In genomic region chr3R:16944267-16944666, dm6 we compare ENCODE assay signal across 3 fruit fly cellular contexts.
TF ChIP-seq lines count a peak whose summit lies in the region.

No protein-coding gene starts in this region.

- no peak for TF ChIP-seq CTCF in whole organism, embryonic (GFP tag; optimal IDR thresholded peaks at IDR 0.05; lab: Kevin White, UChicago)

TF ChIP-seq in whole organism, embryonic, 481 proteins besides CTCF, POLR2A, EP300 and RAD21 (continues in another document):
- no peak for TF ChIP-seq CkIIα-i1 (GFP tag; IDR thresholded peaks at IDR 0.05; lab: Robert Waterston, UW)
- TF ChIP-seq CG9932 (GFP tag; IDR thresholded peaks at IDR 0.05; lab: Robert Waterston, UW) = no peak
- TF ChIP-seq otp (GFP tag; IDR thresholded peaks at IDR 0.05; lab: Robert Waterston, UW) = 0 out of 3 replicates have a peak, but pooled peaks have one; percentile 18
- no peak for TF ChIP-seq CG11085 (GFP tag; IDR thresholded peaks at IDR 0.05; lab: Robert Waterston, UW)
- peak; percentile 75 for TF ChIP-seq CG32772 (GFP tag; IDR thresholded peaks at IDR 0.05; lab: Robert Waterston, UW)
- no peak for TF ChIP-seq CG12769 (tag; optimal IDR thresholded peaks at IDR 0.05; lab: Kevin White, UChicago)
- no peak for TF ChIP-seq CG2678 (tag; optimal IDR thresholded peaks at IDR 0.05; lab: Kevin White, UChicago)
- no peak for TF ChIP-seq bcd (GFP tag; optimal IDR thresholded peaks at IDR 0.05; lab: Kevin White, UChicago)
- no peak for TF ChIP-seq CG1529 (GFP tag; optimal IDR thresholded peaks at IDR 0.05; lab: Kevin White, UChicago)
- no peak for TF ChIP-seq Hr3 (GFP tag; optimal IDR thresholded peaks at IDR 0.05; lab: Kevin White, UChicago)
- no peak for TF ChIP-seq gcm (GFP tag; optimal IDR thresholded peaks at IDR 0.05; lab: Kevin White, UChicago)
- TF ChIP-seq CG7271 (tag; optimal IDR thresholded peaks at IDR 0.05; lab: Kevin White, UChicago) = no peak
- TF ChIP-seq CG11723 (GFP tag; optimal IDR thresholded peaks at IDR 0.05; lab: Kevin White, UChicago) = no peak
- TF ChIP-seq CrebB (tag; optimal IDR thresholded peaks at IDR 0.05; lab: Kevin White, UChicago) = no peak
- TF ChIP-seq CG3163 (GFP tag; optimal IDR thresholded peaks at IDR 0.05; lab: Kevin White, UChicago) = no peak
- TF ChIP-seq Stat92E (GFP tag; optimal IDR thresholded peaks at IDR 0.05; lab: Kevin White, UChicago) = no peak
- TF ChIP-seq Deaf1 (tag; optimal IDR thresholded peaks at IDR 0.05; lab: Kevin White, UChicago) = peak; percentile 88
- TF ChIP-seq gt (GFP tag; IDR thresholded peaks at IDR 0.05; lab: Robert Waterston, UW) = no peak
- TF ChIP-seq CG12299 (tag; optimal IDR thresholded peaks at IDR 0.05; lab: Kevin White, UChicago) = no peak
- no peak for TF ChIP-seq tin (GFP tag; optimal IDR thresholded peaks at IDR 0.05; lab: Kevin White, UChicago)
- TF ChIP-seq sim (GFP tag; IDR thresholded peaks at IDR 0.05; lab: Robert Waterston, UW) = no peak
- TF ChIP-seq CG7372 (GFP tag; IDR thresholded peaks at IDR 0.05; lab: Robert Waterston, UW) = no peak
- no peak for TF ChIP-seq CG9876 (GFP tag; optimal IDR thresholded peaks at IDR 0.05; lab: Kevin White, UChicago)
- no peak for TF ChIP-seq CG2199 (GFP tag; IDR thresholded peaks at IDR 0.05; lab: Robert Waterston, UW)
- TF ChIP-seq Abd-B (GFP tag; optimal IDR thresholded peaks at IDR 0.05; lab: Kevin White, UChicago) = peak; percentile 85
- TF ChIP-seq CG5953 (GFP tag; IDR thresholded peaks at IDR 0.05; lab: Robert Waterston, UW) = no peak
- TF ChIP-seq CG12219 (GFP tag; optimal IDR thresholded peaks at IDR 0.05; lab: Kevin White, UChicago) = no peak
- no peak for TF ChIP-seq CG8089 (GFP tag; optimal IDR thresholded peaks at IDR 0.05; lab: Kevin White, UChicago)
- TF ChIP-seq cas (GFP tag; IDR thresholded peaks at IDR 0.05; lab: Robert Waterston, UW) = no peak
- no peak for TF ChIP-seq gro (GFP tag; optimal IDR thresholded peaks at IDR 0.05; lab: Kevin White, UChicago)
- TF ChIP-seq fru (optimal IDR thresholded peaks at IDR 0.05; lab: Kevin White, UChicago) = no peak
- no peak for TF ChIP-seq chn (GFP tag; optimal IDR thresholded peaks at IDR 0.05; lab: Kevin White, UChicago)
- TF ChIP-seq CG10543 (GFP tag; optimal IDR thresholded peaks at IDR 0.05; lab: Kevin White, UChicago) = peak; percentile 7

TF ChIP-seq in whole organism, prepupa, 60 proteins besides CTCF, POLR2A, EP300 and RAD21:
- TF ChIP-seq CG1621 (tag; optimal IDR thresholded peaks at IDR 0.05; lab: Kevin White, UChicago) (no peak), CG8319 (GFP tag; optimal IDR thresholded peaks at IDR 0.05; lab: Kevin White, UChicago) (no peak), Smox (GFP tag; optimal IDR thresholded peaks at IDR 0.05; lab: Kevin White, UChicago) (no peak), svp (GFP tag; lab: Kevin White, UChicago) (peak; percentile 59), Eip75B (GFP tag; optimal IDR thresholded peaks at IDR 0.05; lab: Kevin White, UChicago) (no peak), vri (GFP tag; optimal IDR thresholded peaks at IDR 0.05; lab: Kevin White, UChicago) (no peak), CG7368 (GFP tag; optimal IDR thresholded peaks at IDR 0.05; lab: Kevin White, UChicago) (no peak)

TF ChIP-seq in whole organism, wandering third instar larva, 38 proteins besides CTCF, POLR2A, EP300 and RAD21:
- TF ChIP-seq fru (GFP tag; optimal IDR thresholded peaks at IDR 0.05; lab: Kevin White, UChicago) = no peak
- TF ChIP-seq Rel (GFP tag; optimal IDR thresholded peaks at IDR 0.05; lab: Kevin White, UChicago) = no peak
- peak; percentile 16 for TF ChIP-seq Rel (tag; optimal IDR thresholded peaks at IDR 0.05; lab: Kevin White, UChicago)
TF ChIP-seq in whole organism, wandering third instar larva: peak in this region for 1.
